Worm (Caenorhabditis elegans) whole organism, L3 larva: ENCODE results near the gene F35G2.5.

ENCODE experiments used
- R02D3.7 ChIP-seq: fragments of 150-350 bp; optimal IDR thresholded peaks from 2 replicates; lab custom pipeline; 2014; ENCODE audit warnings: missing biosample characterization, missing genetic modification characterization
- ama-1 ChIP-seq: fragments of 150-350 bp; optimal IDR thresholded peaks from 2 replicates; lab custom pipeline; 2018
- ceh-9 ChIP-seq: sonication (generic microtip); optimal IDR thresholded peaks from 2 replicates; lab custom pipeline; 2018; ENCODE audit warnings: missing biosample characterization, missing genetic modification characterization
- lin-39 ChIP-seq: fragments of 150-350 bp; optimal IDR thresholded peaks from 2 replicates; lab custom pipeline; 2018; ENCODE audit warnings: missing biosample characterization, missing genetic modification reagents, missing genetic modification characterization
- mdl-1 ChIP-seq: fragments of 150-350 bp; optimal IDR thresholded peaks from 2 replicates; lab custom pipeline; 2014; ENCODE audit warnings: missing biosample characterization, missing genetic modification characterization
- nhr-25 ChIP-seq: sonication (generic microtip); optimal IDR thresholded peaks from 2 replicates; lab custom pipeline; 2017; ENCODE audit warnings: missing biosample characterization, missing genetic modification characterization
- snpc-4 ChIP-seq: fragments of 150-350 bp; optimal IDR thresholded peaks from 2 replicates; lab custom pipeline; 2014; ENCODE audit warnings: missing biosample characterization, missing genetic modification characterization
- zag-1 ChIP-seq: fragments of 150-350 bp; optimal IDR thresholded peaks from 2 replicates; lab custom pipeline; 2014; ENCODE audit warnings: missing biosample characterization, missing genetic modification characterization

DNA sequence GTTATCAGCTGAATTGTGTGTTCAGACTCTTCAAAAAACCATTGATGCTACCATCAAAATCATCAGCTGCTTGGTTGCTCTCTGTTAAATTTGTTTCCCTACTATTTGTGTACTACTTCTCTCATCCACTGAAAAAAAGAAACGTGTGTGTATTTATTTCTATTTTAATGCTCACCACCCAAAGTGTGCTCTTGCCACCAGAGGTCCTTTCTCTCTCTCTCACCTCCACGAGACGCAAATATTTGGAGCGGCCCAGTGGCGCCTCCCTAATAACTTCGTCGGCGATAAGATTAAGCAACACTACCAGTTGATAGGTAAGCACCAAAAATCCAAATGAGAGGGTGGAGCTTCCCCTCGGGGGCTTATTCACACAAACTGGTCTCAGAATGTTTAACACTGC lies 18.6 kb upstream of the F35G2.5 start:
- TF ChIP-seq ama-1 (no peak), zag-1 (tag; lab: Kevin White, UChicago) (no peak), nhr-25 (tag; lab: Kevin White, UChicago) (no peak), ceh-9 (tag; lab: Kevin White, UChicago) (no peak), R02D3.7 (no peak), lin-39 (no peak), snpc-4 (tag; lab: Kevin White, UChicago) (no peak), mdl-1 (tag; lab: Kevin White, UChicago) (no peak)
